Worm (Caenorhabditis elegans) whole organism, late embryonic: ENCODE data around the gene col-143.

Experiments
- ahr-1 ChIP-seq: sonication (generic microtip); optimal IDR thresholded peaks from 2 replicates; lab custom pipeline; 2016; ENCODE audit warnings: missing genetic modification characterization, missing compliant biosample characterization
- ceh-2 ChIP-seq: sonication (generic microtip); optimal IDR thresholded peaks from 2 replicates; lab custom pipeline; 2016; ENCODE audit warnings: missing genotype, missing genetic modification characterization, missing compliant biosample characterization
- nhr-11 ChIP-seq: fragments of 150-350 bp; optimal IDR thresholded peaks from 2 replicates; lab custom pipeline; 2014; ENCODE audit warnings: missing biosample characterization, missing genetic modification characterization
- pat-9 ChIP-seq: fragments of 200-800 bp; sonication (Bioruptor generic); optimal IDR thresholded peaks from 2 replicates; lab custom pipeline; 2018; ENCODE audit warnings: mild to moderate bottlenecking, missing genetic modification characterization, moderate library complexity, missing compliant biosample characterization

- TF ChIP-seq pat-9 (no peak), ceh-2 (tag; lab: Kevin White, UChicago) (no peak), nhr-11 (no peak), ahr-1 (tag; lab: Kevin White, UChicago) (no peak)
Observed at ce11 chrV:6881038-6881437, 45.6 kb downstream of the col-143 start, which contains the start of gene unc-70.
